Worm (Caenorhabditis elegans) whole organism, L1 larva: Measurements from ENCODE around the gene cbp-1.

Experiments
- ama-1 ChIP-seq: fragments of 150-350 bp; optimal IDR thresholded peaks from 2 replicates; lab custom pipeline; 2014
- lir-3 ChIP-seq: sonication (generic microtip); optimal IDR thresholded peaks from 2 replicates; lab custom pipeline; 2016; ENCODE audit warnings: mild to moderate bottlenecking, missing genetic modification characterization, moderate library complexity, missing compliant biosample characterization; ENCODE audit not compliant: poor library complexity
- nhr-19 ChIP-seq: fragments of 200-800 bp; sonication (Bioruptor generic); conservative IDR thresholded peaks from 2 replicates; pipeline ENCODE4 v1.3.6; 2022; ENCODE audit warnings: missing genetic modification characterization, missing compliant biosample characterization
- snpc-4 ChIP-seq: fragments of 150-350 bp; optimal IDR thresholded peaks from 2 replicates; lab custom pipeline; 2014; ENCODE audit warnings: missing biosample characterization, missing genetic modification characterization

ce11 chrIII:9806968-9807559 lies 40.8 kb downstream of the cbp-1 start, which contains the start of gene ZK632.4:
- TF ChIP-seq snpc-4 (tag; lab: Kevin White, UChicago) (no peak), lir-3 (tag; lab: Kevin White, UChicago) (no peak), nhr-19 (GFP tag; lab: Robert Waterston, UW) (no peak), ama-1 (lab: Kevin White, UChicago) (no peak)
